Worm (Caenorhabditis elegans): ENCODE data around the gene F18E3.10.

The F18E3.10 gene

ce11 chrV:7437538-7437937 is 13.3 kb upstream of the F18E3.10 start, which contains the start of gene F25E5.9 (continued):
- TF ChIP-seq ztf-4 (tag; optimal IDR thresholded peaks at IDR 0.05) = no peak
- peak in 1 of 3 experiments; percentile 25 for TF ChIP-seq ceh-82 (tag; optimal IDR thresholded peaks at IDR 0.05)
- TF ChIP-seq fkh-10 (GFP tag; optimal IDR thresholded peaks at IDR 0.05) = peak; percentile 38
- no peak for TF ChIP-seq lin-13 (GFP tag; optimal IDR thresholded peaks at IDR 0.05)
- no peak for TF ChIP-seq nhr-90 (tag; optimal IDR thresholded peaks at IDR 0.05; ENCODE audit: poor library complexity)
- TF ChIP-seq lsy-2 (tag; optimal IDR thresholded peaks at IDR 0.05) = peak in 1 of 2 experiments; percentile 27
- no peak for TF ChIP-seq fkh-4 (tag; optimal IDR thresholded peaks at IDR 0.05; ENCODE audit: borderline replicate concordance)
- TF ChIP-seq rnt-1 (tag; optimal IDR thresholded peaks at IDR 0.05) = no peak
- no peak for TF ChIP-seq unc-62 (GFP tag; optimal IDR thresholded peaks at IDR 0.05)
- no peak for TF ChIP-seq nhr-237 (tag; optimal IDR thresholded peaks at IDR 0.05)
- TF ChIP-seq nhr-11 (tag; optimal IDR thresholded peaks at IDR 0.05) = no peak
- TF ChIP-seq unc-86 (tag; optimal IDR thresholded peaks at IDR 0.05) = peak; percentile 5
- TF ChIP-seq nhr-76 (tag; optimal IDR thresholded peaks at IDR 0.05) = no peak
- TF ChIP-seq elt-3 (tag; optimal IDR thresholded peaks at IDR 0.05) = no peak
- no peak for TF ChIP-seq aly-2 (tag; optimal IDR thresholded peaks at IDR 0.05)
- no peak for TF ChIP-seq ets-5 (GFP tag; IDR thresholded peaks at IDR 0.05)
- TF ChIP-seq dpl-1 (GFP tag; optimal IDR thresholded peaks at IDR 0.05) = peak in 1 of 3 experiments; percentile 11
- TF ChIP-seq nhr-20 (tag; optimal IDR thresholded peaks at IDR 0.05) = no peak

- TF ChIP-seq tlp-1 (tag; optimal IDR thresholded peaks at IDR 0.05) (no peak), nhr-90 (tag; optimal IDR thresholded peaks at IDR 0.05; ENCODE audit: poor library complexity) (peak; percentile 77), ama-1 (optimal IDR thresholded peaks at IDR 0.05) (peak; percentile 87), lin-35 (GFP tag; optimal IDR thresholded peaks at IDR 0.05) (peak in 1 of 2 experiments; percentile 84), ztf-4 (tag; optimal IDR thresholded peaks at IDR 0.05) (peak; percentile 67), egl-13 (tag; optimal IDR thresholded peaks at IDR 0.05) (no peak), nhr-47 (tag; optimal IDR thresholded peaks at IDR 0.05) (peak; percentile 57), lir-3 (tag; optimal IDR thresholded peaks at IDR 0.05; ENCODE audit: poor library complexity) (no peak), ztf-11 (tag; optimal IDR thresholded peaks at IDR 0.05) (no peak), tbx-2 (tag; optimal IDR thresholded peaks at IDR 0.05) (peak; percentile 65), vab-15 (tag; optimal IDR thresholded peaks at IDR 0.05) (peak; percentile 21), nhr-20 (tag; optimal IDR thresholded peaks at IDR 0.05) (peak; percentile 80), zag-1 (tag; optimal IDR thresholded peaks at IDR 0.05) (no peak), ceh-88 (GFP tag; IDR thresholded peaks at IDR 0.05) (no peak; the same call in 1 of the 2 replicates), snu-23 (GFP tag; optimal IDR thresholded peaks at IDR 0.05) (peak; percentile 74), mep-1 (tag; optimal IDR thresholded peaks at IDR 0.05) (peak; percentile 58), unc-130 (tag; optimal IDR thresholded peaks at IDR 0.05) (peak; percentile 72), nhr-71 (tag; optimal IDR thresholded peaks at IDR 0.05) (peak; percentile 80), ceh-8 (GFP tag; optimal IDR thresholded peaks at IDR 0.05) (no peak), dsc-1 (tag; optimal IDR thresholded peaks at IDR 0.05) (no peak), lin-14 (GFP tag; optimal IDR thresholded peaks at IDR 0.05) (peak; percentile 71), fos-1 (tag; optimal IDR thresholded peaks at IDR 0.05) (no peak), F16B12.6 (tag; optimal IDR thresholded peaks at IDR 0.05) (no peak), mab-9 (GFP tag; IDR thresholded peaks at IDR 0.05) (no peak), mdl-1 (tag; optimal IDR thresholded peaks at IDR 0.05) (peak in 1 of 2 experiments; percentile 79), C16A3.4 (tag; optimal IDR thresholded peaks at IDR 0.05) (peak; percentile 32), efl-1 (optimal IDR thresholded peaks at IDR 0.05) (peak in 1 of 2 experiments; percentile 14), efl-1 (GFP tag; optimal IDR thresholded peaks at IDR 0.05 in 1 of 2) (peak in 1 of 2 experiments; percentile 1), swsn-7 (tag; optimal IDR thresholded peaks at IDR 0.05) (peak; percentile 4), blmp-1 (tag; optimal IDR thresholded peaks at IDR 0.05) (peak; percentile 94), elt-2 (tag; optimal IDR thresholded peaks at IDR 0.05) (no peak), elt-3 (tag; optimal IDR thresholded peaks at IDR 0.05) (peak in 4 of 6 experiments; percentile 0 to 97 (median 50)), xbp-1 (tag; optimal IDR thresholded peaks at IDR 0.05) (no peak), sptf-1 (tag; optimal IDR thresholded peaks at IDR 0.05) (no peak), ets-5 (GFP tag; IDR thresholded peaks at IDR 0.05) (no peak), pqm-1 (tag; optimal IDR thresholded peaks at IDR 0.05) (no peak), rnt-1 (tag; optimal IDR thresholded peaks at IDR 0.05) (no peak), pax-3 (tag; optimal IDR thresholded peaks at IDR 0.05) (no peak), lin-15B (tag; optimal IDR thresholded peaks at IDR 0.05) (no peak), grh-1 (GFP tag; IDR thresholded peaks at IDR 0.05) (peak; percentile 64)
These were observed 12.7 kb upstream of the F18E3.10 start for ce11 chrV:7436911-7437310.
